Fruit fly (Drosophila melanogaster): Measurements from ENCODE around the gene trol.

The trol gene

dm6 chrX:2593753-2594096 is 48.5 kb upstream of the trol start (continued):
- peak; percentile 87 for TF ChIP-seq az2 (GFP tag; optimal IDR thresholded peaks at IDR 0.05)
- peak; percentile 63 for TF ChIP-seq gcm (GFP tag; optimal IDR thresholded peaks at IDR 0.05)
- peak; percentile 92 for TF ChIP-seq CG9215 (GFP tag; IDR thresholded peaks at IDR 0.05)
- peak; percentile 88 for TF ChIP-seq CG4404 (GFP tag; IDR thresholded peaks at IDR 0.05)
- peak; percentile 39 for TF ChIP-seq Spps (tag; optimal IDR thresholded peaks at IDR 0.05)
- no peak for TF ChIP-seq psq (GFP tag; optimal IDR thresholded peaks at IDR 0.05)
- TF ChIP-seq CG12071 (GFP tag; optimal IDR thresholded peaks at IDR 0.05) = peak; percentile 96
- TF ChIP-seq CG15696 (tag; optimal IDR thresholded peaks at IDR 0.05) = peak; percentile 69
- TF ChIP-seq ase (GFP tag; IDR thresholded peaks at IDR 0.05) = peak; percentile 88
- no peak for TF ChIP-seq hth (optimal IDR thresholded peaks at IDR 0.05)
- peak; percentile 39 for TF ChIP-seq ftz-f1 (GFP tag; optimal IDR thresholded peaks at IDR 0.05)
- TF ChIP-seq Gug (GFP tag; IDR thresholded peaks at IDR 0.05) = peak; percentile 96
- peak; percentile 97 for TF ChIP-seq row (GFP tag; IDR thresholded peaks at IDR 0.05)
- TF ChIP-seq PHDP (tag; optimal IDR thresholded peaks at IDR 0.05) = peak; percentile 88
- peak; percentile 38 for TF ChIP-seq sima (GFP tag; optimal IDR thresholded peaks at IDR 0.05)
- peak; percentile 38 for TF ChIP-seq pzg (GFP tag; optimal IDR thresholded peaks at IDR 0.05)
- peak; percentile 87 for TF ChIP-seq fu2 (GFP tag; optimal IDR thresholded peaks at IDR 0.05)
- peak; percentile 67 for TF ChIP-seq odd (GFP tag; optimal IDR thresholded peaks at IDR 0.05)
- no peak for TF ChIP-seq amos (GFP tag; IDR thresholded peaks at IDR 0.05; ENCODE audit: partially characterized antibody)
- peak; percentile 67 for TF ChIP-seq CG4360 (GFP tag; IDR thresholded peaks at IDR 0.05)
- TF ChIP-seq zen (tag; optimal IDR thresholded peaks at IDR 0.05) = peak; percentile 56
- TF ChIP-seq en (GFP tag; optimal IDR thresholded peaks at IDR 0.05) = peak; percentile 69
- TF ChIP-seq CG18476 (GFP tag; optimal IDR thresholded peaks at IDR 0.05) = peak; percentile 83
- peak; percentile 81 for TF ChIP-seq Max (GFP tag; optimal IDR thresholded peaks at IDR 0.05)
- peak; percentile 90 for TF ChIP-seq CG12155 (GFP tag; optimal IDR thresholded peaks at IDR 0.05)
- TF ChIP-seq CG17186 (GFP tag; optimal IDR thresholded peaks at IDR 0.05) = peak; percentile 47
- TF ChIP-seq bab2 (GFP tag; optimal IDR thresholded peaks at IDR 0.05) = peak; percentile 90
- TF ChIP-seq CG2199 (GFP tag; IDR thresholded peaks at IDR 0.05) = peak; percentile 80; the same call in 2 of the 3 replicates
- TF ChIP-seq CG6175 (GFP tag; IDR thresholded peaks at IDR 0.05) = peak; percentile 93
- TF ChIP-seq CG31388 (GFP tag; optimal IDR thresholded peaks at IDR 0.05) = peak; percentile 85
- peak; percentile 73 for TF ChIP-seq NC2β (GFP tag; optimal IDR thresholded peaks at IDR 0.05)
- TF ChIP-seq Myb (GFP tag; optimal IDR thresholded peaks at IDR 0.05) = peak; percentile 78
- peak; percentile 90 for TF ChIP-seq tin (GFP tag; optimal IDR thresholded peaks at IDR 0.05)
- no peak for TF ChIP-seq CG7745 (tag; optimal IDR thresholded peaks at IDR 0.05)
- peak; percentile 80 for TF ChIP-seq wor (GFP tag; IDR thresholded peaks at IDR 0.05)
- no peak for TF ChIP-seq CG30020 (tag; optimal IDR thresholded peaks at IDR 0.05)
- TF ChIP-seq Meics (GFP tag; optimal IDR thresholded peaks at IDR 0.05) = peak; percentile 95
- no peak for TF ChIP-seq hb (GFP tag; IDR thresholded peaks at IDR 0.05; ENCODE audit: partially characterized antibody)
- TF ChIP-seq BEAF-32 (GFP tag; optimal IDR thresholded peaks at IDR 0.05) = no peak
- peak; percentile 94 for TF ChIP-seq CG13624 (GFP tag; optimal IDR thresholded peaks at IDR 0.05)
- peak; percentile 51 for TF ChIP-seq CG6254 (GFP tag; optimal IDR thresholded peaks at IDR 0.05)
- peak; percentile 66 for TF ChIP-seq CG10462 (GFP tag; optimal IDR thresholded peaks at IDR 0.05)
- TF ChIP-seq Chrac-16 (GFP tag; optimal IDR thresholded peaks at IDR 0.05) = peak; percentile 87
- peak; percentile 63 for TF ChIP-seq trh (GFP tag; optimal IDR thresholded peaks at IDR 0.05)
- peak; percentile 91 for TF ChIP-seq al (GFP tag; IDR thresholded peaks at IDR 0.05)
- peak; percentile 60 for TF ChIP-seq CG15073 (GFP tag; optimal IDR thresholded peaks at IDR 0.05)
- TF ChIP-seq CG11696 (GFP tag; IDR thresholded peaks at IDR 0.05) = peak; percentile 83
- peak; percentile 69 for TF ChIP-seq Ets97D (GFP tag; optimal IDR thresholded peaks at IDR 0.05)
- peak; percentile 88 to 95 for TF ChIP-seq Pdp1 (GFP tag; optimal IDR thresholded peaks at IDR 0.05)
- peak; percentile 73 for TF ChIP-seq CG12299 (tag; optimal IDR thresholded peaks at IDR 0.05)
- peak; percentile 88 for TF ChIP-seq toy (GFP tag; IDR thresholded peaks at IDR 0.05)
- peak; percentile 93 for TF ChIP-seq caup (GFP tag; optimal IDR thresholded peaks at IDR 0.05; ENCODE audit: severe bottlenecking)
